Fruit fly (Drosophila melanogaster) whole organism, embryonic: ENCODE results near the gene mnd.

ENCODE experiments used
- CG8478 ChIP-seq: fragments of >200 bp; optimal IDR thresholded peaks from 2 replicates; lab custom pipeline; 2018
- CG9215 ChIP-seq: fragments of 200-800 bp; sonication (Bioruptor generic); IDR thresholded peaks from 2 replicates; pipeline ENCODE4 v1.3.6; 2022; ENCODE audit warnings: missing biosample characterization, missing genetic modification characterization
- H15 ChIP-seq: fragments of 200-800 bp; sonication (Bioruptor generic); IDR thresholded peaks from 3 replicates; pipeline ENCODE4 v1.3.6; 2022; ENCODE audit warnings: missing biosample characterization, missing genetic modification characterization
- Med ChIP-seq: fragments of 200-800 bp; sonication (Bioruptor generic); peaks from one replicate; lab custom pipeline; 2016; ENCODE audit warnings: missing biosample characterization, missing genetic modification characterization, mild to moderate bottlenecking, inconsistent platforms, moderate library complexity
- scrt ChIP-seq: fragments of 200-800 bp; sonication (Bioruptor generic); optimal IDR thresholded peaks from 2 replicates; lab custom pipeline; 2018; ENCODE audit warnings: missing biosample characterization, mild to moderate bottlenecking, missing genetic modification characterization, moderate library complexity
- slp2 ChIP-seq: fragments of 200-800 bp; sonication (Bioruptor generic); optimal IDR thresholded peaks from 2 replicates; lab custom pipeline; 2016; ENCODE audit warnings: missing biosample characterization, missing genetic modification characterization

DNA sequence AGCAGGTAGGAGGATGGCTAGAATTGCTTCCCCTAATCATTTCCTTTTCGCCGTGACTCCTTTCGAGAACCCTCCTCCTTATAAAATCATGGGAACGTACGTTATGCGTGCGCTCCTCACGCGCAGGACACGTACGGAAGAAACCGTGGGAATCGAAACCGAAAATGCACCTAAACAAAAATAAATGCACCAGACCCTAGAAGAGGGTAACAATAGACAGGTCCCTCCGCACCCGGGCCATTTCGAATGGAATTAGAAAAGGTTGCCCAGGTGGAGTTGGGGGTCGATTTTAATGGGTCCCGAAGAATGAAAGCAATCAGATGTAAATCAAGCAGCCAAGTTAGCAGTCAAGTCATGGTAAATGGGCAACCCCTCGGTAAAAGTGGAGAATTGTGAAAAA lies 5.6 kb upstream of the mnd start, which contains the start of gene CG3349:
- TF ChIP-seq slp2 (GFP tag; lab: Kevin White, UChicago) (no peak), H15 (GFP tag; lab: Robert Waterston, UW) (no peak), Med (GFP tag; lab: Kevin White, UChicago) (no peak), scrt (GFP tag; lab: Kevin White, UChicago) (no peak), CG9215 (no peak), CG8478 (lab: Kevin White, UChicago) (no peak)
